5 worm cellular contexts compared by ENCODE assay signal in the genomic region with DNA sequence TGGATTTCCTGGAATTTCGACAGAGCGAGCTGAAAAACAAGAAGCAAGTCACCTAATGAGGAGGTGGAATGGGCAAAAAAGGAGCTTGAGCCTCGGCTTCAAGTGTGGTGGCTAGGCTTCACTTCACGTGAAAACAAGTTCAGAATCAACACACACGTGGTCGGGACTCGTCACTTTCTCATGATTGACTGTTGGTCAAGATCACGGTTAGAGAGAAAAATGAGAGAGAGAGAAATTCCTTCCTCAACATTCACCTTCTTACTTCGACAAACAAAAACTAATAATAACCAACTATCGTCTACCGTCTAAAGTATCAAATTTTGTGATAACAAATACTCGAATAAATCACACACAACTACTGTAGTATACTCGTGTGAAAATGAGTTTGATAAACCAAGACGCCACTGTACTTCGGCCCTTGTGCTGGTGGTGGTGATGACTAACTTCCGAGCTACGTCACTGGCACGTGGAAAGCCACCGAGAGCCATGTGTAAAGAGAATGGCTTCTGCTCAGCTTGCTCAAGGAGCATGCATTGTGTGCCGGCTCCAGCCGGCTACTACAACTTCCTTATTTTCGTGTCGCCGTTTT.
TF ChIP-seq lines count a peak whose summit lies in the region.

No protein-coding gene starts in this region.

TF ChIP-seq in whole organism, L1 larva, 84 proteins besides CTCF, POLR2A, EP300 and RAD21 (continued from another document):
- TF ChIP-seq nhr-19 (GFP tag; conservative IDR thresholded peaks at IDR 0.05; lab: Robert Waterston, UW) = 0 out of 2 replicates have a peak, but pooled peaks have one; percentile 13
- peak; percentile 42 for TF ChIP-seq snu-23 (GFP tag; optimal IDR thresholded peaks at IDR 0.05; lab: Kevin White, UChicago)
- TF ChIP-seq nhr-85 (tag; lab: Kevin White, UChicago) = peak; percentile 78
- no peak for TF ChIP-seq nhr-28 (tag; optimal IDR thresholded peaks at IDR 0.05; lab: Kevin White, UChicago)
- TF ChIP-seq unc-62 (GFP tag; optimal IDR thresholded peaks at IDR 0.05; lab: Kevin White, UChicago) = no peak
- peak in 1 of 2 experiments; percentile 45 for TF ChIP-seq mdl-1 (tag; optimal IDR thresholded peaks at IDR 0.05; lab: Kevin White, UChicago)
- no peak for TF ChIP-seq ama-1 (optimal IDR thresholded peaks at IDR 0.05; lab: Kevin White, UChicago)
- TF ChIP-seq aly-2 (tag; optimal IDR thresholded peaks at IDR 0.05; lab: Kevin White, UChicago) = no peak
- peak; percentile 83 for TF ChIP-seq blmp-1 (tag; optimal IDR thresholded peaks at IDR 0.05; lab: Kevin White, UChicago)
- TF ChIP-seq efl-3 (GFP tag; optimal IDR thresholded peaks at IDR 0.05; lab: Kevin White, UChicago) = no peak
- peak; percentile 33 for TF ChIP-seq nhr-90 (tag; optimal IDR thresholded peaks at IDR 0.05; lab: Kevin White, UChicago; ENCODE audit: poor library complexity)

TF ChIP-seq in whole organism, L2 larva, 48 proteins besides CTCF, POLR2A, EP300 and RAD21 (continued from another document):
- TF ChIP-seq ceh-82 (tag; optimal IDR thresholded peaks at IDR 0.05; lab: Kevin White, UChicago) (no peak), dmd-4 (tag; optimal IDR thresholded peaks at IDR 0.05; lab: Kevin White, UChicago) (no peak), ceh-16 (tag; optimal IDR thresholded peaks at IDR 0.05; lab: Kevin White, UChicago) (no peak), snpc-4 (tag; optimal IDR thresholded peaks at IDR 0.05; lab: Kevin White, UChicago) (no peak), alr-1 (tag; optimal IDR thresholded peaks at IDR 0.05; lab: Kevin White, UChicago) (no peak), nhr-10 (tag; optimal IDR thresholded peaks at IDR 0.05; lab: Kevin White, UChicago) (no peak), C34F6.9 (tag; optimal IDR thresholded peaks at IDR 0.05; lab: Kevin White, UChicago) (no peak), Y55F3AM.14 (GFP tag; optimal IDR thresholded peaks at IDR 0.05; lab: Kevin White, UChicago) (no peak), nhr-77 (tag; optimal IDR thresholded peaks at IDR 0.05; lab: Kevin White, UChicago) (no peak), sem-4 (tag; optimal IDR thresholded peaks at IDR 0.05; lab: Kevin White, UChicago) (no peak), elt-3 (tag; optimal IDR thresholded peaks at IDR 0.05; lab: Kevin White, UChicago) (no peak), elt-1 (tag; optimal IDR thresholded peaks at IDR 0.05; lab: Kevin White, UChicago) (no peak), unc-62 (GFP tag; optimal IDR thresholded peaks at IDR 0.05; lab: Kevin White, UChicago) (no peak), nhr-25 (tag; optimal IDR thresholded peaks at IDR 0.05; lab: Kevin White, UChicago) (peak; percentile 23), ama-1 (optimal IDR thresholded peaks at IDR 0.05; lab: Kevin White, UChicago) (no peak), aly-2 (tag; optimal IDR thresholded peaks at IDR 0.05; lab: Kevin White, UChicago) (no peak), unc-55 (GFP tag; optimal IDR thresholded peaks at IDR 0.05; lab: Kevin White, UChicago) (no peak), egl-27 (tag; optimal IDR thresholded peaks at IDR 0.05; lab: Kevin White, UChicago) (no peak), fos-1 (tag; optimal IDR thresholded peaks at IDR 0.05; lab: Kevin White, UChicago) (peak; percentile 2), lsy-2 (tag; optimal IDR thresholded peaks at IDR 0.05; lab: Kevin White, UChicago) (no peak), skn-1 (tag; optimal IDR thresholded peaks at IDR 0.05; lab: Kevin White, UChicago) (no peak), R02D3.7 (tag; optimal IDR thresholded peaks at IDR 0.05; lab: Kevin White, UChicago) (no peak)

TF ChIP-seq in whole organism, L3 larva, 47 proteins besides CTCF, POLR2A, EP300 and RAD21 (continued from another document):
- TF ChIP-seq hmg-11 (tag; optimal IDR thresholded peaks at IDR 0.05; lab: Kevin White, UChicago) = no peak
- no peak for TF ChIP-seq unc-39 (tag; optimal IDR thresholded peaks at IDR 0.05; lab: Kevin White, UChicago)
- TF ChIP-seq snpc-4 (tag; optimal IDR thresholded peaks at IDR 0.05; lab: Kevin White, UChicago) = no peak
- no peak for TF ChIP-seq nhr-237 (tag; optimal IDR thresholded peaks at IDR 0.05; lab: Kevin White, UChicago)
- TF ChIP-seq ceh-82 (tag; optimal IDR thresholded peaks at IDR 0.05; lab: Kevin White, UChicago) = no peak
- no peak for TF ChIP-seq nhr-12 (tag; optimal IDR thresholded peaks at IDR 0.05; lab: Kevin White, UChicago)
- TF ChIP-seq mml-1 (tag; optimal IDR thresholded peaks at IDR 0.05; lab: Kevin White, UChicago) = no peak
- TF ChIP-seq ceh-28 (tag; optimal IDR thresholded peaks at IDR 0.05; lab: Kevin White, UChicago) = no peak
- no peak for TF ChIP-seq fos-1 (tag; optimal IDR thresholded peaks at IDR 0.05; lab: Kevin White, UChicago)
- no peak for TF ChIP-seq egl-5 (tag; optimal IDR thresholded peaks at IDR 0.05; lab: Kevin White, UChicago)
- peak; percentile 67 for TF ChIP-seq ama-1 (optimal IDR thresholded peaks at IDR 0.05; lab: Kevin White, UChicago)
- no peak for TF ChIP-seq elt-3 (tag; optimal IDR thresholded peaks at IDR 0.05; lab: Kevin White, UChicago)
- TF ChIP-seq daf-12 (tag; optimal IDR thresholded peaks at IDR 0.05; lab: Kevin White, UChicago) = no peak
- no peak for TF ChIP-seq pha-4 (tag; optimal IDR thresholded peaks at IDR 0.05; lab: Kevin White, UChicago)
- TF ChIP-seq nhr-11 (tag; optimal IDR thresholded peaks at IDR 0.05; lab: Kevin White, UChicago) = no peak
- no peak for TF ChIP-seq R02D3.7 (tag; optimal IDR thresholded peaks at IDR 0.05; lab: Kevin White, UChicago)
- TF ChIP-seq tbx-2 (tag; optimal IDR thresholded peaks at IDR 0.05; lab: Kevin White, UChicago) = no peak
- TF ChIP-seq aly-2 (tag; optimal IDR thresholded peaks at IDR 0.05; lab: Kevin White, UChicago) = no peak
- TF ChIP-seq ceh-9 (tag; optimal IDR thresholded peaks at IDR 0.05; lab: Kevin White, UChicago) = no peak
- no peak for TF ChIP-seq ztf-4 (tag; optimal IDR thresholded peaks at IDR 0.05; lab: Kevin White, UChicago)
- TF ChIP-seq lin-15B (tag; optimal IDR thresholded peaks at IDR 0.05; lab: Kevin White, UChicago) = no peak

TF ChIP-seq in whole organism, L4 larva, 104 proteins besides CTCF, POLR2A, EP300 and RAD21 (continued from another document):
- TF ChIP-seq unc-39 (tag; optimal IDR thresholded peaks at IDR 0.05; lab: Kevin White, UChicago) = no peak
- 0 out of 2 replicates have a peak, but pooled peaks have one; percentile 24 for TF ChIP-seq lin-1 (GFP tag; IDR thresholded peaks at IDR 0.05; lab: Robert Waterston, UW)
- no peak for TF ChIP-seq ceh-62 (tag; optimal IDR thresholded peaks at IDR 0.05; lab: Kevin White, UChicago)
- no peak for TF ChIP-seq lin-39 (tag; optimal IDR thresholded peaks at IDR 0.05; lab: Kevin White, UChicago)
- TF ChIP-seq mdl-1 (tag; optimal IDR thresholded peaks at IDR 0.05; lab: Kevin White, UChicago) = peak in 1 of 2 experiments; percentile 66
- no peak for TF ChIP-seq madf-9 (GFP tag; conservative IDR thresholded peaks at IDR 0.05; lab: Robert Waterston, UW)
- TF ChIP-seq madf-5 (GFP tag; IDR thresholded peaks at IDR 0.05; lab: Robert Waterston, UW) = no peak
- no peak for TF ChIP-seq lim-7 (GFP tag; IDR thresholded peaks at IDR 0.05; lab: Robert Waterston, UW)
- 0 out of 2 replicates have a peak, but pooled peaks have one; percentile 20 for TF ChIP-seq dmd-6 (GFP tag; IDR thresholded peaks at IDR 0.05; lab: Robert Waterston, UW)
- TF ChIP-seq lin-29 (GFP tag; IDR thresholded peaks at IDR 0.05; lab: Robert Waterston, UW) = no peak
- no peak for TF ChIP-seq sdz-12 (GFP tag; optimal IDR thresholded peaks at IDR 0.05; lab: Kevin White, UChicago)
- TF ChIP-seq ceh-82 (tag; optimal IDR thresholded peaks at IDR 0.05; lab: Kevin White, UChicago) = no peak
- TF ChIP-seq mxl-2 (GFP tag; conservative IDR thresholded peaks at IDR 0.05; lab: Robert Waterston, UW) = no peak
- no peak for TF ChIP-seq tag-97 (GFP tag; IDR thresholded peaks at IDR 0.05; lab: Robert Waterston, UW)
- peak; percentile 68 for TF ChIP-seq hlh-30 (tag; optimal IDR thresholded peaks at IDR 0.05; lab: Kevin White, UChicago; ENCODE audit: insufficient read depth)
- TF ChIP-seq nhr-10 (tag; optimal IDR thresholded peaks at IDR 0.05; lab: Kevin White, UChicago) = no peak
- no peak for TF ChIP-seq nhr-11 (tag; optimal IDR thresholded peaks at IDR 0.05; lab: Kevin White, UChicago)
- TF ChIP-seq dve-1 (tag; optimal IDR thresholded peaks at IDR 0.05; lab: Kevin White, UChicago; ENCODE audit: insufficient read depth) = peak; percentile 27
- TF ChIP-seq nhr-48 (tag; optimal IDR thresholded peaks at IDR 0.05; lab: Kevin White, UChicago) = peak; percentile 48
- no peak for TF ChIP-seq gei-8 (GFP tag; optimal IDR thresholded peaks at IDR 0.05; lab: Kevin White, UChicago)
- peak; percentile 11 for TF ChIP-seq mes-2 (tag; optimal IDR thresholded peaks at IDR 0.05; lab: Kevin White, UChicago; ENCODE audit: poor library complexity, severe bottlenecking)
- TF ChIP-seq daf-16 (GFP tag; optimal IDR thresholded peaks at IDR 0.05; lab: Kevin White, UChicago) = no peak
- TF ChIP-seq daf-16 (tag; optimal IDR thresholded peaks at IDR 0.05; lab: Kevin White, UChicago) = peak; percentile 4
- TF ChIP-seq dmd-8 (GFP tag; IDR thresholded peaks at IDR 0.05; lab: Robert Waterston, UW) = no peak
- TF ChIP-seq attf-4 (tag; optimal IDR thresholded peaks at IDR 0.05; lab: Kevin White, UChicago) = no peak
- peak; percentile 27 for TF ChIP-seq mxl-3 (GFP tag; optimal IDR thresholded peaks at IDR 0.05; lab: Kevin White, UChicago)
- TF ChIP-seq egl-27 (tag; optimal IDR thresholded peaks at IDR 0.05; lab: Kevin White, UChicago) = no peak
- TF ChIP-seq spr-3 (GFP tag; optimal IDR thresholded peaks at IDR 0.05; lab: Kevin White, UChicago) = no peak
- no peak for TF ChIP-seq fos-1 (tag; optimal IDR thresholded peaks at IDR 0.05; lab: Kevin White, UChicago)
- TF ChIP-seq set-16 (GFP tag; IDR thresholded peaks at IDR 0.05; lab: Robert Waterston, UW) = no peak
- peak in 1 of 2 experiments; percentile 32 for TF ChIP-seq unc-62 (GFP tag; optimal IDR thresholded peaks at IDR 0.05 in 1 of 2; lab: Kevin White, UChicago)
- no peak for TF ChIP-seq unc-62 (tag; optimal IDR thresholded peaks at IDR 0.05; lab: Kevin White, UChicago)
- no peak for TF ChIP-seq lin-13 (GFP tag; optimal IDR thresholded peaks at IDR 0.05; lab: Kevin White, UChicago)
- peak; percentile 29 for TF ChIP-seq nhr-28 (tag; optimal IDR thresholded peaks at IDR 0.05; lab: Kevin White, UChicago)
- TF ChIP-seq ceh-44 (GFP tag; IDR thresholded peaks at IDR 0.05; lab: Robert Waterston, UW) = no peak
- no peak for TF ChIP-seq pqm-1 (tag; optimal IDR thresholded peaks at IDR 0.05; lab: Kevin White, UChicago)

TF ChIP-seq in whole organism, young adult, 124 proteins besides CTCF, POLR2A, EP300 and RAD21 (continued from another document):
- TF ChIP-seq B0019.2 (GFP tag; conservative IDR thresholded peaks at IDR 0.05; lab: Robert Waterston, UW) = no peak
- peak; percentile 29 for TF ChIP-seq ztf-26 (tag; optimal IDR thresholded peaks at IDR 0.05; lab: Kevin White, UChicago)
- TF ChIP-seq ZK185.1 (tag; optimal IDR thresholded peaks at IDR 0.05; lab: Kevin White, UChicago; ENCODE audit: poor library complexity, severe bottlenecking) = no peak
- no peak for TF ChIP-seq sea-2 (GFP tag; IDR thresholded peaks at IDR 0.05; lab: Robert Waterston, UW)
- no peak for TF ChIP-seq ama-1 (optimal IDR thresholded peaks at IDR 0.05; lab: Kevin White, UChicago)
- no peak for TF ChIP-seq ama-1 (GFP tag; optimal IDR thresholded peaks at IDR 0.05; lab: Kevin White, UChicago)
